Worm (Caenorhabditis elegans) whole organism, L3 larva: ENCODE measurements around the gene R01E6.5.

ENCODE experiments used
- ama-1 ChIP-seq: fragments of 150-350 bp; optimal IDR thresholded peaks from 2 replicates; lab custom pipeline; 2018
- ceh-82 ChIP-seq: fragments of 150-350 bp; optimal IDR thresholded peaks from 2 replicates; lab custom pipeline; 2014; ENCODE audit warnings: missing biosample characterization, missing genetic modification characterization
- elt-1 ChIP-seq: fragments of 150-350 bp; optimal IDR thresholded peaks from 2 replicates; lab custom pipeline; 2014; ENCODE audit warnings: missing biosample characterization, missing genetic modification characterization
- elt-3 ChIP-seq, 3 experiments: fragments of 150-350 bp in 1 of 3; sonication (generic microtip) in 2 of 3; optimal IDR thresholded peaks; 2 replicates in 2 of 3; 4 replicates in 1 of 3; lab custom pipeline; 2014 to 2017; ENCODE audit warnings: missing biosample characterization in 3 of 3, missing genetic modification characterization in 3 of 3
- nhr-28 ChIP-seq: fragments of 150-350 bp; optimal IDR thresholded peaks from 2 replicates; lab custom pipeline; 2014; ENCODE audit warnings: missing biosample characterization, missing genetic modification characterization
- pha-4 ChIP-seq: fragments of 150-350 bp; optimal IDR thresholded peaks from 2 replicates; lab custom pipeline; 2014; ENCODE audit warnings: missing biosample characterization, missing genetic modification reagents, missing genetic modification characterization
- skn-1 ChIP-seq: fragments of 150-350 bp; optimal IDR thresholded peaks from 2 replicates; lab custom pipeline; 2014; ENCODE audit warnings: missing biosample characterization, missing genetic modification characterization
- snpc-4 ChIP-seq: fragments of 150-350 bp; optimal IDR thresholded peaks from 2 replicates; lab custom pipeline; 2014; ENCODE audit warnings: missing biosample characterization, missing genetic modification characterization
- unc-39 ChIP-seq: sonication (generic microtip); optimal IDR thresholded peaks from 4 replicates; lab custom pipeline; 2017; ENCODE audit warnings: missing biosample characterization, missing genetic modification characterization

- TF ChIP-seq ama-1 (lab: Kevin White, UChicago) (no peak), snpc-4 (no peak), skn-1 (no peak), elt-3 (tag; optimal IDR thresholded peaks at IDR 0.05; lab: Kevin White, UChicago) (peak; percentile 45 to 62 (median 46)), ceh-82 (tag; lab: Kevin White, UChicago) (no peak), elt-1 (tag; lab: Kevin White, UChicago) (peak; percentile 97), nhr-28 (tag; lab: Kevin White, UChicago) (no peak), pha-4 (tag; lab: Kevin White, UChicago) (peak; percentile 40), unc-39 (tag; lab: Kevin White, UChicago) (no peak)
Measured at ce11 chrX:13539701-13540100, 2.8 kb downstream of the R01E6.5 start.
